Worm (Caenorhabditis elegans) whole organism, L3 larva: ENCODE results near the gene D1069.3.

Experiments
- ama-1 ChIP-seq: fragments of 150-350 bp; optimal IDR thresholded peaks from 2 replicates; lab custom pipeline; 2018
- ceh-82 ChIP-seq: fragments of 150-350 bp; optimal IDR thresholded peaks from 2 replicates; lab custom pipeline; 2014; ENCODE audit warnings: missing biosample characterization, missing genetic modification characterization
- elt-1 ChIP-seq: fragments of 150-350 bp; optimal IDR thresholded peaks from 2 replicates; lab custom pipeline; 2014; ENCODE audit warnings: missing biosample characterization, missing genetic modification characterization
- fos-1 ChIP-seq: fragments of 150-350 bp; optimal IDR thresholded peaks from 2 replicates; lab custom pipeline; 2014; ENCODE audit warnings: missing biosample characterization, missing genetic modification characterization
- lin-39 ChIP-seq: fragments of 150-350 bp; optimal IDR thresholded peaks from 2 replicates; lab custom pipeline; 2018; ENCODE audit warnings: missing biosample characterization, missing genetic modification reagents, missing genetic modification characterization
- nhr-12 ChIP-seq: fragments of 150-350 bp; optimal IDR thresholded peaks from 2 replicates; lab custom pipeline; 2014; ENCODE audit warnings: missing biosample characterization, missing genetic modification characterization
- nhr-28 ChIP-seq: fragments of 150-350 bp; optimal IDR thresholded peaks from 2 replicates; lab custom pipeline; 2014; ENCODE audit warnings: missing biosample characterization, missing genetic modification characterization
- pqm-1 ChIP-seq: fragments of 150-350 bp; optimal IDR thresholded peaks from 2 replicates; lab custom pipeline; 2017; ENCODE audit warnings: missing biosample characterization, missing genetic modification characterization, inconsistent platforms
- unc-39 ChIP-seq: sonication (generic microtip); optimal IDR thresholded peaks from 4 replicates; lab custom pipeline; 2017; ENCODE audit warnings: missing biosample characterization, missing genetic modification characterization

ce11 chrII:374950-375349 lies 27.3 kb upstream of the D1069.3 start, which contains the start of gene C03H5.4:
- no peak for TF ChIP-seq nhr-12
- no peak for TF ChIP-seq ama-1 (lab: Kevin White, UChicago)
- TF ChIP-seq nhr-28 (tag; lab: Kevin White, UChicago) = no peak
- TF ChIP-seq elt-1 (tag; lab: Kevin White, UChicago) = no peak
- no peak for TF ChIP-seq fos-1 (tag; lab: Kevin White, UChicago)
- TF ChIP-seq unc-39 (tag; lab: Kevin White, UChicago) = no peak
- TF ChIP-seq pqm-1 = no peak
- no peak for TF ChIP-seq lin-39 (tag; lab: Kevin White, UChicago)
- no peak for TF ChIP-seq ceh-82 (tag; lab: Kevin White, UChicago)
